Worm (Caenorhabditis elegans) whole organism, young adult: ENCODE measurements around the gene F53A3.7.
A peak's percentile ranks its signal among the peaks of the same experiment; 100 is the strongest.

Experiments used
- B0019.2 ChIP-seq: fragments of 200-800 bp; sonication (Bioruptor generic); conservative IDR thresholded peaks from 2 replicates; pipeline ENCODE4 v1.3.6; 2022; ENCODE audit warnings: missing genetic modification reagents, missing genetic modification characterization, missing compliant biosample characterization
- B0035.1 ChIP-seq: sonication (generic microtip); optimal IDR thresholded peaks from 2 replicates; lab custom pipeline; 2016; ENCODE audit warnings: missing genetic modification characterization, mild to moderate bottlenecking, missing compliant biosample characterization, missing genotype, missing genetic modification reagents
- C06A6.2 ChIP-seq: fragments of 200-800 bp; sonication (Bioruptor generic); conservative IDR thresholded peaks from 2 replicates; pipeline ENCODE4 v1.3.6; 2022; ENCODE audit warnings: missing genetic modification characterization, missing compliant biosample characterization
- F23B12.7 ChIP-seq: sonication (generic microtip); optimal IDR thresholded peaks from 2 replicates; lab custom pipeline; 2017; ENCODE audit warnings: missing genetic modification characterization, mild to moderate bottlenecking, missing compliant biosample characterization, antibody characterized with exemption, moderate library complexity; ENCODE audit not compliant: insufficient read depth
- F37B4.10 ChIP-seq: fragments of 200-800 bp; sonication (Bioruptor generic); IDR thresholded peaks from 2 replicates; pipeline ENCODE4 v1.3.6; 2022; ENCODE audit warnings: missing genetic modification characterization, missing compliant biosample characterization
- F55B11.4 ChIP-seq: sonication (generic microtip); optimal IDR thresholded peaks from 2 replicates; lab custom pipeline; 2016; ENCODE audit warnings: missing compliant biosample characterization, missing genetic modification characterization, borderline replicate concordance; ENCODE audit not compliant: insufficient read depth
- F57A8.1 ChIP-seq: fragments of 200-800 bp; sonication (Bioruptor generic); optimal IDR thresholded peaks from 2 replicates; lab custom pipeline; 2018; ENCODE audit warnings: mild to moderate bottlenecking, missing genetic modification characterization, moderate library complexity, missing compliant biosample characterization
- K12H6.12 ChIP-seq: fragments of 200-800 bp; sonication (Bioruptor generic); optimal IDR thresholded peaks from 2 replicates; lab custom pipeline; 2018; ENCODE audit warnings: mild to moderate bottlenecking, missing genetic modification characterization, missing compliant biosample characterization
- Y67H2A.10 ChIP-seq: fragments of 200-800 bp; sonication (Bioruptor generic); conservative IDR thresholded peaks from 2 replicates; pipeline ENCODE4 v1.3.6; 2022; ENCODE audit warnings: missing genetic modification reagents, missing genetic modification characterization, missing compliant biosample characterization
- ZK185.1 ChIP-seq: sonication (generic microtip); optimal IDR thresholded peaks from 2 replicates; lab custom pipeline; 2016; ENCODE audit warnings: mild to moderate bottlenecking, missing genetic modification characterization, missing compliant biosample characterization; ENCODE audit not compliant: poor library complexity, severe bottlenecking
- akir-1 ChIP-seq: fragments of 200-800 bp; sonication (Bioruptor generic); optimal IDR thresholded peaks from 2 replicates; lab custom pipeline; 2018; ENCODE audit warnings: mild to moderate bottlenecking, missing genetic modification characterization, moderate library complexity, missing compliant biosample characterization
- attf-3 ChIP-seq: fragments of 200-800 bp; sonication (Bioruptor generic); conservative IDR thresholded peaks from 2 replicates; pipeline ENCODE4 v1.3.6; 2022; ENCODE audit warnings: missing genetic modification reagents, missing genetic modification characterization, missing compliant biosample characterization
- attf-5 ChIP-seq: fragments of 200-800 bp; sonication (Bioruptor generic); optimal IDR thresholded peaks from 2 replicates; lab custom pipeline; 2018; ENCODE audit warnings: mild to moderate bottlenecking, missing genetic modification characterization, missing compliant biosample characterization
- attf-6 ChIP-seq: fragments of 200-800 bp; sonication (Bioruptor generic); IDR thresholded peaks from 2 replicates; pipeline ENCODE4 v1.3.6; 2022; ENCODE audit warnings: missing genetic modification reagents, missing genetic modification characterization, missing compliant biosample characterization
- bed-2 ChIP-seq: fragments of 200-800 bp; sonication (Bioruptor generic); IDR thresholded peaks from 2 replicates; pipeline ENCODE4 v1.3.6; 2022; ENCODE audit warnings: missing genetic modification reagents, missing genetic modification characterization, missing compliant biosample characterization
- cebp-2 ChIP-seq: fragments of 200-800 bp; sonication (Bioruptor generic); IDR thresholded peaks from 2 replicates; pipeline ENCODE4 v1.3.6; 2022; ENCODE audit warnings: missing genetic modification characterization, missing compliant biosample characterization
- ceh-58 ChIP-seq: fragments of 200-800 bp; sonication (Bioruptor generic); IDR thresholded peaks from 2 replicates; pipeline ENCODE4 v1.3.6; 2022; ENCODE audit warnings: missing genetic modification characterization, missing compliant biosample characterization
- dpff-1 ChIP-seq: sonication (generic microtip); optimal IDR thresholded peaks from 2 replicates; lab custom pipeline; 2017; ENCODE audit warnings: mild to moderate bottlenecking, missing genetic modification characterization, missing compliant biosample characterization
- egrh-3 ChIP-seq: fragments of 200-800 bp; sonication (Bioruptor generic); IDR thresholded peaks from 2 replicates; pipeline ENCODE4 v1.3.6; 2022; ENCODE audit warnings: missing genetic modification reagents, missing genetic modification characterization, missing compliant biosample characterization
- ekl-4 ChIP-seq: fragments of 200-800 bp; sonication (Bioruptor generic); IDR thresholded peaks from 2 replicates; pipeline ENCODE4 v1.3.6; 2022; ENCODE audit warnings: missing genetic modification reagents, missing genetic modification characterization, missing compliant biosample characterization
- gei-17 ChIP-seq: fragments of 200-800 bp; sonication (Bioruptor generic); optimal IDR thresholded peaks from 2 replicates; lab custom pipeline; 2018; ENCODE audit warnings: mild to moderate bottlenecking, missing genetic modification characterization, missing compliant biosample characterization
- him-1 ChIP-seq: sonication (generic microtip); optimal IDR thresholded peaks from 2 replicates; lab custom pipeline; 2016; ENCODE audit warnings: missing genotype, missing genetic modification reagents, missing genetic modification characterization, missing compliant biosample characterization
- let-526 ChIP-seq: fragments of 200-800 bp; sonication (Bioruptor generic); IDR thresholded peaks from 2 replicates; pipeline ENCODE4 v1.3.6; 2022; ENCODE audit warnings: missing genetic modification reagents, missing genetic modification characterization, missing compliant biosample characterization
- lir-1 ChIP-seq: fragments of 200-800 bp; sonication (Bioruptor generic); conservative IDR thresholded peaks from 2 replicates; pipeline ENCODE4 v1.3.6; 2022; ENCODE audit warnings: missing genetic modification reagents, missing genetic modification characterization, missing compliant biosample characterization
- lsl-1 ChIP-seq: fragments of 200-800 bp; sonication (Bioruptor generic); optimal IDR thresholded peaks from 2 replicates; lab custom pipeline; 2018; ENCODE audit warnings: mild to moderate bottlenecking, missing genetic modification characterization, moderate library complexity, missing compliant biosample characterization
- lsy-27 ChIP-seq: sonication (generic microtip); optimal IDR thresholded peaks from 2 replicates; lab custom pipeline; 2017; ENCODE audit warnings: missing genetic modification characterization, mild to moderate bottlenecking, missing compliant biosample characterization, antibody characterized with exemption, missing genotype, borderline replicate concordance; ENCODE audit not compliant: insufficient read depth
- madf-10 ChIP-seq: sonication (generic microtip); optimal IDR thresholded peaks from 2 replicates; lab custom pipeline; 2016; ENCODE audit warnings: mild to moderate bottlenecking, missing genetic modification characterization, missing compliant biosample characterization
- madf-8 ChIP-seq: fragments of 200-800 bp; sonication (Bioruptor generic); conservative IDR thresholded peaks from 2 replicates; pipeline ENCODE4 v1.3.6; 2022; ENCODE audit warnings: missing genetic modification reagents, missing genetic modification characterization, missing compliant biosample characterization
- nfya-1 ChIP-seq: sonication (generic microtip); optimal IDR thresholded peaks from 2 replicates; lab custom pipeline; 2017; ENCODE audit warnings: antibody characterized with exemption, missing compliant biosample characterization, missing genetic modification characterization, borderline replicate concordance; ENCODE audit not compliant: insufficient read depth
- nhr-120 ChIP-seq: fragments of 200-800 bp; sonication (Bioruptor generic); IDR thresholded peaks from 2 replicates; pipeline ENCODE4 v1.3.6; 2022; ENCODE audit warnings: missing genetic modification characterization, missing compliant biosample characterization
- nhr-27 ChIP-seq: fragments of 200-800 bp; sonication (Bioruptor generic); optimal IDR thresholded peaks from 2 replicates; lab custom pipeline; 2018; ENCODE audit warnings: mild to moderate bottlenecking, missing genetic modification characterization, moderate library complexity, missing compliant biosample characterization
- sdz-38 ChIP-seq: sonication (generic microtip); optimal IDR thresholded peaks from 2 replicates; lab custom pipeline; 2016; ENCODE audit warnings: missing genotype, missing genetic modification characterization, missing compliant biosample characterization
- snpc-1.3 ChIP-seq: sonication (generic microtip); optimal IDR thresholded peaks from 2 replicates; lab custom pipeline; 2017; ENCODE audit warnings: missing genetic modification characterization, mild to moderate bottlenecking, missing compliant biosample characterization, antibody characterized with exemption, moderate library complexity, missing genotype, missing genetic modification reagents; ENCODE audit not compliant: insufficient read depth
- snpc-4 ChIP-seq, 5 experiments: fragments of 150-350 bp in 1 of 5; sonication (generic microtip) in 4 of 5; optimal IDR thresholded peaks; 2 replicates each; lab custom pipeline; 2014 to 2018; ENCODE audit warnings: missing genetic modification characterization in 5 of 5, missing biosample characterization in 3 of 5, antibody characterized with exemption in 2 of 5, mild to moderate bottlenecking in 2 of 5, missing compliant biosample characterization in 2 of 5, missing genotype in 2 of 5, moderate library complexity in 2 of 5, missing genetic modification reagents in 1 of 5
- zfh-2 ChIP-seq: fragments of 200-800 bp; sonication (Bioruptor generic); conservative IDR thresholded peaks from 2 replicates; pipeline ENCODE4 v1.3.6; 2022; ENCODE audit warnings: missing genetic modification reagents, missing genetic modification characterization, missing compliant biosample characterization
- zim-3 ChIP-seq: sonication (generic microtip); optimal IDR thresholded peaks from 2 replicates; lab custom pipeline; 2017; ENCODE audit warnings: mild to moderate bottlenecking, missing genetic modification characterization, moderate library complexity, missing compliant biosample characterization
- ztf-18 ChIP-seq: sonication (generic microtip); optimal IDR thresholded peaks from 2 replicates; lab custom pipeline; 2016; ENCODE audit warnings: missing genotype, mild to moderate bottlenecking, missing genetic modification characterization, missing compliant biosample characterization
- ztf-26 ChIP-seq: sonication (generic microtip); optimal IDR thresholded peaks from 2 replicates; lab custom pipeline; 2017; ENCODE audit warnings: missing genetic modification characterization, missing compliant biosample characterization
- ztf-3 ChIP-seq: fragments of 200-800 bp; sonication (Bioruptor generic); optimal IDR thresholded peaks from 2 replicates; lab custom pipeline; 2018; ENCODE audit warnings: mild to moderate bottlenecking, missing genetic modification characterization, missing compliant biosample characterization

F53A3.7 gene

DNA sequence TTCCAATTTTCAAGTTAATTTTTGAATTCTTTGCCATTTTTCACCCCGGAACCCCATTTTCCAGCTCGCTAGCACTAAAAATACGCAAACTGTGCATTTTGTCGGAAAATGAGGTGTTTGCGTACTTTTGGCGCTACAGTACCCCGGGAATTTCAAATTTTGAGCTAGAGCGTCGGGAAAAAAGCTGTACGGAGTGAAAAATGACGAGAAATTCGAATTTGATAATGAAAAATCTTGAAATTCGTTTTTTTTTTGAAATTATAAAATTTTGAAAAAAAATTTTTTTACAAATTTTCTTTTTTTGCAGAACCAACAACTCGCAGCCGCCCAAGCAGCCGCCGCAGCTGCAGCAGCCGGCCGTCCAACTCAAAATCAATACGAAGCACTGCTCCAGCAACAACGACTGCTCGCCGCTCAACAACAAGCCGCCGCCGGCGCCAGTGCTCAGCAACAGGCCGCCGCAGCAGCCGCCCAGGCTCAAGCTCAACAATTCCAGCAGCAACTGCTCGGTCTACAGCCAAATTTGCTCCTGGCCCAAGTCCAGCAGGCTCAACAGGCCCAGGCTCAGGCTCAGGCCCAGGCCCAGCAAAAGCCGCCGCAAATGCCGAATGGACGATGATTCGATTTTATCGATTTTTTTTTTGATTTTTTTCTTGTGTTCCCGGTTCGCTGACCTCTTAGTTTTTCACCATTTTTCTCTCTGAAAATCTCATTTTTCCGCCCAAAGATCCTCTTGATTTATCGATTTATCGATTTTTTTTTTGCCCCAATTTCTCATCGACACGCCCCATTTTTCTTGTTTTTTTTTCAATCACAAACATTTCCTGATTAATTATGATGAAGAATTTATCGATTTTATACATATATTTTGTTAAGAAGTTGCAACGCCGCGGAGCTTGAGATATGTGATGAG is 12.4 kb upstream of the F53A3.7 start:
- TF ChIP-seq ztf-26 (tag; lab: Kevin White, UChicago) (no peak), attf-6 (GFP tag; lab: Robert Waterston, UW) (no peak), madf-10 (tag; lab: Kevin White, UChicago) (no peak), snpc-4 (GFP tag; optimal IDR thresholded peaks at IDR 0.05; lab: Kevin White, UChicago) (no peak), snpc-4 (tag; optimal IDR thresholded peaks at IDR 0.05; lab: Kevin White, UChicago) (no peak), F23B12.7 (tag; lab: Kevin White, UChicago) (no peak), nfya-1 (tag; lab: Kevin White, UChicago) (no peak), egrh-3 (GFP tag; lab: Robert Waterston, UW) (peak; percentile 89), gei-17 (GFP tag; lab: Kevin White, UChicago) (no peak), akir-1 (GFP tag; lab: Kevin White, UChicago) (no peak), ceh-58 (GFP tag; lab: Robert Waterston, UW) (no peak), zim-3 (tag; lab: Kevin White, UChicago) (no peak), F37B4.10 (0 out of 2 replicates have a peak, but pooled peaks have one; percentile 16), madf-8 (no peak), lir-1 (GFP tag; lab: Robert Waterston, UW) (no peak), C06A6.2 (GFP tag; lab: Robert Waterston, UW) (no peak), nhr-27 (tag; lab: Kevin White, UChicago) (no peak), F55B11.4 (tag; lab: Kevin White, UChicago) (no peak), attf-5 (GFP tag; lab: Kevin White, UChicago) (peak; percentile 6), zfh-2 (GFP tag; lab: Robert Waterston, UW) (peak; percentile 95), B0019.2 (no peak), attf-3 (no peak), ekl-4 (GFP tag; lab: Robert Waterston, UW) (no peak), Y67H2A.10 (GFP tag; lab: Robert Waterston, UW) (no peak), F57A8.1 (no peak), bed-2 (GFP tag; lab: Robert Waterston, UW) (peak; percentile 66; the same call in 1 of the 2 replicates), cebp-2 (GFP tag; lab: Robert Waterston, UW) (0 out of 2 replicates have a peak, but pooled peaks have one; percentile 67), ztf-3 (GFP tag; lab: Kevin White, UChicago) (no peak), nhr-120 (GFP tag; lab: Robert Waterston, UW) (no peak), ZK185.1 (no peak), snpc-1.3 (tag; lab: Kevin White, UChicago) (no peak), ztf-18 (no peak), sdz-38 (tag; lab: Kevin White, UChicago) (no peak), dpff-1 (tag; lab: Kevin White, UChicago) (no peak), lsy-27 (tag; lab: Kevin White, UChicago) (no peak)

DNA sequence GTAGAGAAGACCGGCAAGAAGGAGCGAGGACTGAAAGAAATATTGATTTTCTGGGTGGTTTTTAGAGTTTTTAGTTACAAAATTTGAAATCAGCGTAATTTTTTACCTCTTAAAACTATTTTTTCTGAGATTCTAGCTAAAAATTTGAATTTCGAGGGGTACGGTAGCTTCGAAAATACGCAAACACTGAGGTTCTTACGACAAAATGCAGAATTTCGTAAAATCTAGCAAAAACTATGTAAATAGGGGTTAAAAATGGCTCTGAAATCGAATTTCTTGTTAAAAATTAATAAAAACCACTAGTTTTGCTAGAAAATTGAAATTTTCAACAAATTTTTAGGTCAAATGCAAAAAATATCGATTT is 11.7 kb upstream of the F53A3.7 start:
- TF ChIP-seq B0035.1 (tag; lab: Kevin White, UChicago) (no peak), let-526 (GFP tag; lab: Robert Waterston, UW) (no peak), lsl-1 (GFP tag; lab: Kevin White, UChicago) (peak; percentile 26), K12H6.12 (tag; lab: Kevin White, UChicago) (no peak), him-1 (tag; lab: Kevin White, UChicago) (peak; percentile 85)
